Worm (Caenorhabditis elegans) whole organism, L4 larva: ENCODE data around the gene C09G9.8.

Experiments
- D1046.2 ChIP-seq: fragments of 200-800 bp; sonication (Bioruptor generic); IDR thresholded peaks from 2 replicates; pipeline ENCODE4 v1.3.6; 2022; ENCODE audit warnings: missing genetic modification characterization, missing compliant biosample characterization
- F49E8.2 ChIP-seq: sonication (generic microtip); optimal IDR thresholded peaks from 2 replicates; lab custom pipeline; 2016; ENCODE audit warnings: missing compliant biosample characterization, mild to moderate bottlenecking, missing genetic modification characterization, borderline replicate concordance
- Y75B8A.6 ChIP-seq: fragments of 200-800 bp; sonication (Bioruptor generic); IDR thresholded peaks from 2 replicates; pipeline ENCODE4 v1.3.6; 2022; ENCODE audit warnings: missing genetic modification reagents, missing genetic modification characterization, missing compliant biosample characterization
- egl-27 ChIP-seq: sonication (generic microtip); optimal IDR thresholded peaks from 3 replicates; lab custom pipeline; 2017; ENCODE audit warnings: missing biosample characterization, missing genetic modification reagents, missing genetic modification characterization
- fos-1 ChIP-seq: fragments of 150-350 bp; optimal IDR thresholded peaks from 2 replicates; lab custom pipeline; 2014; ENCODE audit warnings: missing biosample characterization, missing genetic modification characterization
- hif-1 ChIP-seq, 2 experiments: sonication (generic microtip); optimal IDR thresholded peaks; 2 replicates each; lab custom pipeline; 2016 to 2017; ENCODE audit warnings: missing compliant biosample characterization in 2 of 2, missing genetic modification characterization in 2 of 2, missing genetic modification reagents in 2 of 2, missing genotype in 2 of 2, mild to moderate bottlenecking in 1 of 2
- mdl-1 ChIP-seq, 2 experiments: fragments of 150-350 bp in 1 of 2; sonication (generic microtip) in 1 of 2; optimal IDR thresholded peaks; 2 replicates each; lab custom pipeline; 2014 to 2017; ENCODE audit warnings: missing biosample characterization in 2 of 2, missing genetic modification characterization in 2 of 2
- nhr-6 ChIP-seq: fragments of 150-350 bp; optimal IDR thresholded peaks from 2 replicates; lab custom pipeline; 2014; ENCODE audit warnings: missing biosample characterization, missing genetic modification characterization
- nhr-76 ChIP-seq: fragments of 150-350 bp; optimal IDR thresholded peaks from 2 replicates; lab custom pipeline; 2014; ENCODE audit warnings: missing biosample characterization, missing genetic modification characterization
- snpc-1.2 ChIP-seq: fragments of 200-800 bp; sonication (Bioruptor generic); IDR thresholded peaks from 2 replicates; pipeline ENCODE4 v1.3.6; 2022; ENCODE audit warnings: missing genetic modification reagents, missing genetic modification characterization, missing compliant biosample characterization
- unc-39 ChIP-seq: sonication (generic microtip); optimal IDR thresholded peaks from 2 replicates; lab custom pipeline; 2017; ENCODE audit warnings: missing biosample characterization, missing genetic modification characterization
- unc-62 ChIP-seq, 3 experiments: fragments of 150-350 bp in 1 of 3; sonication (generic microtip); optimal IDR thresholded peaks in 2 of 3; peaks in 1 of 3; 1 replicate in 1 of 3; 2 replicates in 2 of 3; lab custom pipeline; 2014 to 2017; ENCODE audit warnings: missing biosample characterization in 3 of 3, missing genetic modification characterization in 3 of 3, missing genetic modification reagents in 3 of 3, missing genotype in 1 of 3
- zip-11 ChIP-seq: fragments of 200-800 bp; sonication (Bioruptor generic); IDR thresholded peaks from 2 replicates; pipeline ENCODE4 v1.3.6; 2022; ENCODE audit warnings: missing genetic modification characterization, missing compliant biosample characterization

ce11 chrIV:8865343-8865742 is 15.9 kb upstream of the C09G9.8 start, which contains the start of gene C09G9.1:
- TF ChIP-seq F49E8.2 (tag; lab: Kevin White, UChicago) (no peak), Y75B8A.6 (GFP tag; lab: Robert Waterston, UW) (no peak), nhr-76 (tag; lab: Kevin White, UChicago) (no peak), fos-1 (tag; lab: Kevin White, UChicago) (no peak), hif-1 (tag; optimal IDR thresholded peaks at IDR 0.05; lab: Kevin White, UChicago) (no peak), egl-27 (tag; lab: Kevin White, UChicago) (no peak), unc-62 (GFP tag; optimal IDR thresholded peaks at IDR 0.05 in 1 of 2; lab: Kevin White, UChicago) (peak in 1 of 2 experiments; percentile 51), unc-62 (tag; optimal IDR thresholded peaks at IDR 0.05; lab: Kevin White, UChicago) (no peak), zip-11 (GFP tag; lab: Robert Waterston, UW) (no peak), D1046.2 (GFP tag; lab: Robert Waterston, UW) (no peak), unc-39 (tag; lab: Kevin White, UChicago) (no peak), nhr-6 (no peak), mdl-1 (tag; optimal IDR thresholded peaks at IDR 0.05; lab: Kevin White, UChicago) (no peak), snpc-1.2 (GFP tag; lab: Robert Waterston, UW) (no peak)
